Fruit fly (Drosophila melanogaster) whole organism, prepupa: Measurements from ENCODE around the gene RPA1.

Experiments
- CG10631 ChIP-seq: fragments of 200-800 bp; sonication (Bioruptor generic); optimal IDR thresholded peaks from 2 replicates; lab custom pipeline; 2016; ENCODE audit warnings: missing biosample characterization, missing genetic modification characterization
- CG10669 ChIP-seq: fragments of 200-800 bp; sonication (Bioruptor generic); optimal IDR thresholded peaks from 3 replicates; lab custom pipeline; 2018; ENCODE audit warnings: missing biosample characterization, mild to moderate bottlenecking, missing genetic modification characterization, moderate library complexity
- CG11294 ChIP-seq: fragments of 200-800 bp; sonication (Bioruptor generic); IDR thresholded peaks from 2 replicates; pipeline ENCODE4 v1.3.6; 2022; ENCODE audit warnings: missing biosample characterization, missing genetic modification characterization
- CG11762 ChIP-seq: fragments of 200-800 bp; sonication (Bioruptor generic); optimal IDR thresholded peaks from 3 replicates; lab custom pipeline; 2016; ENCODE audit warnings: missing biosample characterization, missing genetic modification characterization; ENCODE audit not compliant: insufficient read depth
- CG15336 ChIP-seq: fragments of 200-800 bp; sonication (Bioruptor generic); IDR thresholded peaks from 2 replicates; pipeline ENCODE4 v1.3.6; 2022; ENCODE audit warnings: missing biosample characterization, missing genetic modification characterization
- CG16779 ChIP-seq: fragments of 200-800 bp; sonication (Bioruptor generic); optimal IDR thresholded peaks from 3 replicates; lab custom pipeline; 2017; ENCODE audit warnings: missing biosample characterization, mild to moderate bottlenecking, missing genetic modification characterization
- CG32006 ChIP-seq: fragments of 200-800 bp; sonication (Bioruptor generic); optimal IDR thresholded peaks from 3 replicates; lab custom pipeline; 2017; ENCODE audit warnings: missing biosample characterization, mild to moderate bottlenecking, missing genetic modification characterization
- CG34406 ChIP-seq: fragments of 200-800 bp; sonication (Bioruptor generic); optimal IDR thresholded peaks from 3 replicates; lab custom pipeline; 2016; ENCODE audit warnings: missing biosample characterization, missing genetic modification characterization
- CG3919 ChIP-seq: fragments of 200-800 bp; sonication (Bioruptor generic); optimal IDR thresholded peaks from 3 replicates; lab custom pipeline; 2016; ENCODE audit warnings: missing biosample characterization, missing genetic modification characterization
- CG4318 ChIP-seq: fragments of 200-800 bp; sonication (Bioruptor generic); optimal IDR thresholded peaks from 3 replicates; lab custom pipeline; 2017; ENCODE audit warnings: missing biosample characterization, mild to moderate bottlenecking, missing genetic modification characterization
- CG6163 ChIP-seq: fragments of 200-800 bp; sonication (Bioruptor generic); IDR thresholded peaks from 3 replicates; pipeline ENCODE4 v1.3.6; 2022; ENCODE audit warnings: missing biosample characterization, missing genetic modification characterization
- CG6276 ChIP-seq: fragments of 200-800 bp; sonication (Bioruptor generic); optimal IDR thresholded peaks from 2 replicates; lab custom pipeline; 2017; ENCODE audit warnings: missing biosample characterization, mild to moderate bottlenecking, missing genetic modification characterization
- CG6792 ChIP-seq: fragments of 200-800 bp; sonication (Bioruptor generic); optimal IDR thresholded peaks from 3 replicates; lab custom pipeline; 2016; ENCODE audit warnings: missing biosample characterization, missing genetic modification characterization
- CG6808 ChIP-seq: fragments of 200-800 bp; sonication (Bioruptor generic); optimal IDR thresholded peaks from 3 replicates; lab custom pipeline; 2017; ENCODE audit warnings: missing biosample characterization, missing genetic modification characterization, mild to moderate bottlenecking, moderate library complexity, missing genetic modification reagents
- CG7368 ChIP-seq: fragments of 200-800 bp; sonication (Bioruptor generic); optimal IDR thresholded peaks from 3 replicates; lab custom pipeline; 2016; ENCODE audit warnings: missing biosample characterization, missing genetic modification characterization
- CG8119 ChIP-seq: fragments of 200-800 bp; sonication (Bioruptor generic); IDR thresholded peaks from 3 replicates; pipeline ENCODE4 v1.3.6; 2022; ENCODE audit warnings: missing biosample characterization, missing genetic modification characterization
- CG8319 ChIP-seq: fragments of 200-800 bp; sonication (Bioruptor generic); optimal IDR thresholded peaks from 3 replicates; lab custom pipeline; 2016; ENCODE audit warnings: missing biosample characterization, missing genetic modification characterization
- CG8632 ChIP-seq: fragments of 200-800 bp; sonication (Bioruptor generic); optimal IDR thresholded peaks from 3 replicates; lab custom pipeline; 2016; ENCODE audit warnings: missing biosample characterization, missing genetic modification characterization
- Eip75B ChIP-seq: fragments of 200-800 bp; sonication (Bioruptor generic); optimal IDR thresholded peaks from 3 replicates; lab custom pipeline; 2016; ENCODE audit warnings: missing biosample characterization, missing genetic modification characterization
- Eip78C ChIP-seq: fragments of 200-800 bp; sonication (Bioruptor generic); peaks from one replicate; lab custom pipeline; 2016; ENCODE audit warnings: missing biosample characterization, missing genetic modification characterization
- Eip93F ChIP-seq: fragments of 200-800 bp; sonication (Bioruptor generic); optimal IDR thresholded peaks from 2 replicates; lab custom pipeline; 2016; ENCODE audit warnings: missing biosample characterization, mild to moderate bottlenecking, missing genetic modification characterization
- Ets21C ChIP-seq: fragments of 200-800 bp; sonication (Bioruptor generic); optimal IDR thresholded peaks from 3 replicates; lab custom pipeline; 2016; ENCODE audit warnings: missing biosample characterization, missing genetic modification characterization
- Ets96B ChIP-seq: fragments of 200-800 bp; optimal IDR thresholded peaks from 2 replicates; lab custom pipeline; 2019; ENCODE audit warnings: missing biosample characterization, mild to moderate bottlenecking, missing genetic modification characterization, moderate library complexity
- Gug ChIP-seq: fragments of 200-800 bp; sonication (Bioruptor generic); IDR thresholded peaks from 2 replicates; pipeline ENCODE4 v1.3.6; 2022; ENCODE audit warnings: missing biosample characterization, missing genetic modification characterization
- Hr39 ChIP-seq: fragments of 200-800 bp; sonication (Bioruptor generic); optimal IDR thresholded peaks from 2 replicates; lab custom pipeline; 2016; ENCODE audit warnings: missing biosample characterization, missing genetic modification characterization
- Hr4 ChIP-seq: fragments of 200-800 bp; sonication (Bioruptor generic); optimal IDR thresholded peaks from 3 replicates; lab custom pipeline; 2016; ENCODE audit warnings: missing biosample characterization, missing genetic modification characterization
- Lpt ChIP-seq: fragments of 200-800 bp; sonication (Bioruptor generic); optimal IDR thresholded peaks from 3 replicates; lab custom pipeline; 2016; ENCODE audit warnings: missing biosample characterization, missing genetic modification characterization
- Met ChIP-seq: fragments of 200-800 bp; sonication (Bioruptor generic); optimal IDR thresholded peaks from 3 replicates; lab custom pipeline; 2016; ENCODE audit warnings: missing biosample characterization, missing genetic modification characterization
- OdsH ChIP-seq: fragments of 200-800 bp; sonication (Bioruptor generic); optimal IDR thresholded peaks from 3 replicates; lab custom pipeline; 2016; ENCODE audit warnings: missing biosample characterization, missing genetic modification characterization
- Smox ChIP-seq: fragments of 200-800 bp; sonication (Bioruptor generic); optimal IDR thresholded peaks from 3 replicates; lab custom pipeline; 2016; ENCODE audit warnings: missing biosample characterization, missing genetic modification characterization
- Sox102F ChIP-seq: fragments of 200-800 bp; sonication (Bioruptor generic); optimal IDR thresholded peaks from 2 replicates; lab custom pipeline; 2016; ENCODE audit warnings: missing biosample characterization, mild to moderate bottlenecking, missing genetic modification characterization
- Sox14 ChIP-seq: fragments of 200-800 bp; sonication (Bioruptor generic); optimal IDR thresholded peaks from 3 replicates; lab custom pipeline; 2016; ENCODE audit warnings: missing biosample characterization, missing genetic modification characterization
- achi ChIP-seq: fragments of 200-800 bp; sonication (Bioruptor generic); optimal IDR thresholded peaks from 3 replicates; lab custom pipeline; 2016; ENCODE audit warnings: missing biosample characterization, missing genetic modification characterization
- acj6 ChIP-seq: fragments of 200-800 bp; sonication (Bioruptor generic); optimal IDR thresholded peaks from 3 replicates; lab custom pipeline; 2016; ENCODE audit warnings: missing biosample characterization, missing genetic modification characterization
- cyc ChIP-seq: fragments of 200-800 bp; sonication (Bioruptor generic); optimal IDR thresholded peaks from 3 replicates; lab custom pipeline; 2016; ENCODE audit warnings: missing biosample characterization, missing genetic modification characterization
- dac ChIP-seq: fragments of 200-800 bp; sonication (Bioruptor generic); optimal IDR thresholded peaks from 2 replicates; lab custom pipeline; 2017; ENCODE audit warnings: missing biosample characterization, mild to moderate bottlenecking, missing genetic modification characterization
- dsx ChIP-seq: fragments of 200-800 bp; optimal IDR thresholded peaks from 3 replicates; lab custom pipeline; 2019; ENCODE audit warnings: missing biosample characterization, mild to moderate bottlenecking, missing genetic modification characterization, moderate library complexity; ENCODE audit not compliant: poor library complexity, severe bottlenecking
- eg ChIP-seq: fragments of 200-800 bp; sonication (Bioruptor generic); IDR thresholded peaks from 3 replicates; pipeline ENCODE4 v1.3.6; 2022; ENCODE audit warnings: missing biosample characterization, missing genetic modification characterization
- fd85E ChIP-seq: fragments of 200-800 bp; sonication (Bioruptor generic); optimal IDR thresholded peaks from 3 replicates; lab custom pipeline; 2016; ENCODE audit warnings: missing biosample characterization, missing genetic modification characterization
- fkh ChIP-seq: fragments of 200-800 bp; sonication (Bioruptor generic); optimal IDR thresholded peaks from 3 replicates; lab custom pipeline; 2017; ENCODE audit warnings: missing biosample characterization, mild to moderate bottlenecking, missing genetic modification characterization, moderate library complexity
- lz ChIP-seq: fragments of 200-800 bp; sonication (Bioruptor generic); optimal IDR thresholded peaks from 3 replicates; lab custom pipeline; 2016; ENCODE audit warnings: missing biosample characterization, missing genetic modification characterization
- net ChIP-seq: fragments of 200-800 bp; sonication (Bioruptor generic); optimal IDR thresholded peaks from 3 replicates; lab custom pipeline; 2016; ENCODE audit warnings: missing biosample characterization, missing genetic modification characterization
- pdm3 ChIP-seq: fragments of 200-800 bp; sonication (Bioruptor generic); optimal IDR thresholded peaks from 3 replicates; lab custom pipeline; 2016; ENCODE audit warnings: missing biosample characterization, missing genetic modification characterization
- salr ChIP-seq, 2 experiments: fragments of 200-800 bp; sonication (Bioruptor generic); optimal IDR thresholded peaks; 3 replicates each; lab custom pipeline; 2016 to 2018; ENCODE audit warnings: missing biosample characterization in 2 of 2, missing genetic modification characterization in 2 of 2, mild to moderate bottlenecking in 1 of 2
- ss ChIP-seq, 2 experiments: fragments of 200-800 bp; sonication (Bioruptor generic); optimal IDR thresholded peaks; 2 replicates in 1 of 2; 3 replicates in 1 of 2; lab custom pipeline; 2017 to 2018; ENCODE audit warnings: mild to moderate bottlenecking in 2 of 2, missing biosample characterization in 2 of 2, missing genetic modification characterization in 2 of 2, moderate library complexity in 1 of 2
- svp ChIP-seq: fragments of 200-800 bp; sonication (Bioruptor generic); peaks from one replicate; lab custom pipeline; 2016; ENCODE audit warnings: missing biosample characterization, missing genetic modification characterization
- topi ChIP-seq: fragments of 200-800 bp; sonication (Bioruptor generic); optimal IDR thresholded peaks from 3 replicates; lab custom pipeline; 2016; ENCODE audit warnings: missing biosample characterization, missing genetic modification characterization

The RPA1 gene

DNA sequence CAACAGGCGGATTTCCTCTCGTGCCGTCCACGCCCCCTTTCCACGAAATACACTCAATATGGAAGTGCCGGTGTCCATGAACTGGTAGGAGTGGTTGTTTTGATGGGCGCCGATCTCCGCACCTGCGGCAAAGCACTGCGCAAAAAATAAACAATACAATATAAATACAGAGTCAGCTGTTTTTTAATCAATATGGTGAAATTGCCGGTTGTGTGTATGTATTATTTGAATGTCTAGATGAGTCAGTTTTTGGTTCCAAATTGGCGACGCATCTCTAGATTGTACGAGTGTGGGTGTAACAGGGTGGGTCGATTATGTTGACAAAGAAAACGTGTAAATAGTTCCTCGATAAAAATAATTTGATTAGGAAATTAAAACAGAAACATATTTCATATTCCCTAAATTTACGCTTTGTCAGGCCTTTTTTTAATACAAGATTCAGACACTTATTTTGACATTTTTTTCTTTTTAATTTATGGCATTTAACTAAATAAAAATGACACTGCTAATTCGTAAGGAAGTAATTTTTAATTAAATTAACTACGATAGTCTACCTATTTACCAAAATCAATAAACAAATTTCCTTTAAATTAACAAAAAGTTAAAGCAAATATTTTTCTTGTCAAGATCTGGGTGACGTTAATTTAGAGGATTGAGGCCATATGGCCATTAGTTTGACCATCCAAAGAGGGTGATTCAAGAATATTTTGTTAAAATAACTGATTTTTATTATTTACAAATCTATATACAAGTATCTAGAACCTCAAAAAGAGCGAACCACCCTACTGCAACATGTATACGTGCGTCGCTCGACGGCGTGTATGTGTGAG lies 24.6 kb downstream of the RPA1 start (continued):
- TF ChIP-seq cyc, result peak; percentile 75
- TF ChIP-seq CG8632 (GFP tag; lab: Kevin White, UChicago), result peak; percentile 88
- peak; percentile 76 for TF ChIP-seq CG15336
- peak; percentile 83 for TF ChIP-seq CG11762 (GFP tag; lab: Kevin White, UChicago)
- TF ChIP-seq Gug, result peak; percentile 43
- peak; percentile 88 for TF ChIP-seq fkh (GFP tag; lab: Kevin White, UChicago)
- peak; percentile 90 for TF ChIP-seq CG6808 (GFP tag; lab: Kevin White, UChicago)
- TF ChIP-seq CG4318 (GFP tag; lab: Kevin White, UChicago), result peak; percentile 88
- peak; percentile 40; the same call in 1 of the 2 replicates for TF ChIP-seq CG11294
- TF ChIP-seq net (GFP tag; lab: Kevin White, UChicago), result peak; percentile 90
- TF ChIP-seq, all 60 proteins: peak for 59

- TF ChIP-seq Eip78C (peak; percentile 81), CG4318 (GFP tag; lab: Kevin White, UChicago) (peak; percentile 67), pdm3 (peak; percentile 75), Sox102F (peak; percentile 44), CG8632 (GFP tag; lab: Kevin White, UChicago) (no peak), fd85E (no peak), CG8119 (GFP tag; lab: Robert Waterston, UW) (peak; percentile 90), dac (GFP tag; lab: Kevin White, UChicago) (peak; percentile 65), CG6792 (GFP tag; lab: Kevin White, UChicago) (peak; percentile 17), lz (GFP tag; lab: Kevin White, UChicago) (peak; percentile 50), topi (GFP tag; lab: Kevin White, UChicago) (peak; percentile 32), Ets21C (GFP tag; lab: Kevin White, UChicago) (no peak), ss (GFP tag; optimal IDR thresholded peaks at IDR 0.05; lab: Kevin White, UChicago) (no peak), dsx (GFP tag; lab: Kevin White, UChicago) (no peak), Met (GFP tag; lab: Kevin White, UChicago) (peak; percentile 44), CG11294 (0 out of 2 replicates have a peak, but pooled peaks have one; percentile 43), Ets96B (peak; percentile 9), svp (no peak), Eip75B (peak; percentile 38), Lpt (GFP tag; lab: Kevin White, UChicago) (peak; percentile 74), CG15336 (peak; percentile 92), OdsH (GFP tag; lab: Kevin White, UChicago) (peak; percentile 64), Gug (peak; percentile 57; the same call in 1 of the 2 replicates), CG10631 (GFP tag; lab: Kevin White, UChicago) (peak; percentile 46), cyc (no peak), Sox14 (GFP tag; lab: Kevin White, UChicago) (peak; percentile 27), CG10669 (GFP tag; lab: Kevin White, UChicago) (no peak), Smox (GFP tag; lab: Kevin White, UChicago) (peak; percentile 27), achi (peak; percentile 73), CG7368 (peak; percentile 19), CG6163 (GFP tag; lab: Robert Waterston, UW) (peak; percentile 60; the same call in 2 of the 3 replicates), acj6 (GFP tag; lab: Kevin White, UChicago) (peak; percentile 57), CG16779 (no peak), CG3919 (GFP tag; lab: Kevin White, UChicago) (no peak), Hr39 (peak; percentile 41), CG6276 (GFP tag; lab: Kevin White, UChicago) (no peak), CG8319 (GFP tag; lab: Kevin White, UChicago) (no peak), CG6808 (GFP tag; lab: Kevin White, UChicago) (no peak), salr (GFP tag; optimal IDR thresholded peaks at IDR 0.05; lab: Kevin White, UChicago) (peak in 1 of 2 experiments; percentile 48), eg (GFP tag; lab: Robert Waterston, UW) (peak; percentile 88), Eip93F (GFP tag; lab: Kevin White, UChicago) (no peak), CG32006 (peak; percentile 90), CG11762 (GFP tag; lab: Kevin White, UChicago) (no peak), Hr4 (GFP tag; lab: Kevin White, UChicago) (peak; percentile 90), net (GFP tag; lab: Kevin White, UChicago) (peak; percentile 79), CG34406 (GFP tag; lab: Kevin White, UChicago) (peak; percentile 53)
Observed at dm6 chr3R:8233864-8234263, 30.4 kb downstream of the RPA1 start.
